Worm (Caenorhabditis elegans) whole organism, L1 larva: ENCODE results near the gene ZK892.5.

Experiments used
- ceh-63 ChIP-seq: fragments of 200-800 bp; sonication (Bioruptor generic); optimal IDR thresholded peaks from 2 replicates; lab custom pipeline; 2018; ENCODE audit warnings: mild to moderate bottlenecking, missing genetic modification characterization, missing compliant biosample characterization
- dpl-1 ChIP-seq, 3 experiments: fragments of 150-350 bp in 2 of 3; sonication (generic microtip) in 1 of 3; optimal IDR thresholded peaks; 2 replicates each; lab custom pipeline; 2014 to 2017; ENCODE audit warnings: missing biosample characterization in 3 of 3, missing genetic modification characterization in 3 of 3, missing genetic modification reagents in 3 of 3
- lin-13 ChIP-seq: fragments of 150-350 bp; optimal IDR thresholded peaks from 2 replicates; lab custom pipeline; 2014; ENCODE audit warnings: missing biosample characterization, missing genetic modification reagents, missing genetic modification characterization
- lin-15B ChIP-seq: fragments of 150-350 bp; sonication (generic microtip); optimal IDR thresholded peaks from 3 replicates; lab custom pipeline; 2014; ENCODE audit warnings: missing biosample characterization, missing genetic modification characterization
- nhr-76 ChIP-seq: sonication (generic microtip); optimal IDR thresholded peaks from 2 replicates; lab custom pipeline; 2017; ENCODE audit warnings: missing biosample characterization, missing genetic modification characterization
- nhr-85 ChIP-seq: sonication (generic microtip); peaks from one replicate; lab custom pipeline; 2016; ENCODE audit warnings: missing genetic modification characterization, inconsistent platforms, missing compliant biosample characterization
- snpc-4 ChIP-seq: fragments of 150-350 bp; optimal IDR thresholded peaks from 2 replicates; lab custom pipeline; 2014; ENCODE audit warnings: missing biosample characterization, missing genetic modification characterization
- snu-23 ChIP-seq: sonication (generic microtip); optimal IDR thresholded peaks from 2 replicates; lab custom pipeline; 2016; ENCODE audit warnings: missing genetic modification characterization, missing compliant biosample characterization
- sox-4 ChIP-seq: sonication (generic microtip); optimal IDR thresholded peaks from 2 replicates; lab custom pipeline; 2016; ENCODE audit warnings: missing genetic modification characterization, missing compliant biosample characterization
- unc-62 ChIP-seq: fragments of 150-350 bp; optimal IDR thresholded peaks from 2 replicates; lab custom pipeline; 2014; ENCODE audit warnings: missing biosample characterization, missing genetic modification reagents, missing genetic modification characterization
- ztf-11 ChIP-seq, 2 experiments: sonication (generic microtip); optimal IDR thresholded peaks; 2 replicates each; lab custom pipeline; 2016 to 2017; ENCODE audit warnings: missing genetic modification characterization in 2 of 2, missing biosample characterization in 1 of 2, missing compliant biosample characterization in 1 of 2
- ztf-4 ChIP-seq: fragments of 150-350 bp; optimal IDR thresholded peaks from 2 replicates; lab custom pipeline; 2014; ENCODE audit warnings: missing biosample characterization, missing genetic modification characterization

- TF ChIP-seq nhr-85 (tag; lab: Kevin White, UChicago) (no peak), sox-4 (tag; lab: Kevin White, UChicago) (no peak), dpl-1 (GFP tag; optimal IDR thresholded peaks at IDR 0.05; lab: Kevin White, UChicago) (no peak), lin-13 (GFP tag; lab: Kevin White, UChicago) (no peak), snpc-4 (no peak), snu-23 (GFP tag; lab: Kevin White, UChicago) (no peak), ceh-63 (GFP tag; lab: Kevin White, UChicago) (no peak), nhr-76 (tag; lab: Kevin White, UChicago) (no peak), unc-62 (GFP tag; lab: Kevin White, UChicago) (no peak), ztf-4 (tag; lab: Kevin White, UChicago) (no peak), lin-15B (tag; lab: Kevin White, UChicago) (no peak), ztf-11 (tag; optimal IDR thresholded peaks at IDR 0.05; lab: Kevin White, UChicago) (no peak)
These were observed 6.5 kb upstream of the ZK892.5 start, which contains the start of gene ZK892.3 for ce11 chrII:10001546-10001945.
